Worm (Caenorhabditis elegans): Measurements from ENCODE around the gene C10G8.2.

ce11 chrV:5312453-5312852 is 1.8 kb upstream of the C10G8.2 start, which contains the start of gene C10G8.3:
- TF ChIP-seq zip-4 (GFP tag; optimal IDR thresholded peaks at IDR 0.05) = no peak
- no peak for TF ChIP-seq dpl-1 (GFP tag; optimal IDR thresholded peaks at IDR 0.05)
- no peak for TF ChIP-seq ztf-11 (tag; optimal IDR thresholded peaks at IDR 0.05)
- no peak for TF ChIP-seq jun-1 (tag; optimal IDR thresholded peaks at IDR 0.05)
- TF ChIP-seq lsy-2 (tag; optimal IDR thresholded peaks at IDR 0.05) = no peak
- no peak for TF ChIP-seq aha-1 (tag; optimal IDR thresholded peaks at IDR 0.05)
- TF ChIP-seq nhr-12 (tag; optimal IDR thresholded peaks at IDR 0.05) = no peak
- no peak for TF ChIP-seq alr-1 (tag; optimal IDR thresholded peaks at IDR 0.05; ENCODE audit: borderline replicate concordance)
- TF ChIP-seq egl-27 (tag; optimal IDR thresholded peaks at IDR 0.05) = no peak
- TF ChIP-seq mab-9 (GFP tag; IDR thresholded peaks at IDR 0.05) = no peak
- no peak for TF ChIP-seq rnt-1 (tag; optimal IDR thresholded peaks at IDR 0.05)
